Worm (Caenorhabditis elegans) whole organism, L2 larva: ENCODE measurements around the gene C39H7.4.

ENCODE experiments used
- R02D3.7 ChIP-seq: fragments of 150-350 bp; optimal IDR thresholded peaks from 2 replicates; lab custom pipeline; 2014; ENCODE audit warnings: missing biosample characterization, missing genetic modification characterization
- alr-1 ChIP-seq: fragments of 150-350 bp; optimal IDR thresholded peaks from 2 replicates; lab custom pipeline; 2014; ENCODE audit warnings: missing biosample characterization, missing genetic modification characterization
- ceh-16 ChIP-seq: fragments of 150-350 bp; optimal IDR thresholded peaks from 2 replicates; lab custom pipeline; 2014; ENCODE audit warnings: missing biosample characterization, missing genetic modification characterization
- lin-39 ChIP-seq: fragments of 150-350 bp; optimal IDR thresholded peaks from 2 replicates; lab custom pipeline; 2014; ENCODE audit warnings: missing biosample characterization, missing genetic modification reagents, missing genetic modification characterization
- lsy-2 ChIP-seq, 2 experiments: fragments of 150-350 bp in 1 of 2; sonication (generic microtip) in 1 of 2; optimal IDR thresholded peaks; 2 replicates each; lab custom pipeline; 2014 to 2017; ENCODE audit warnings: missing biosample characterization in 2 of 2, missing genetic modification characterization in 2 of 2
- mbf-1 ChIP-seq: sonication (generic microtip); optimal IDR thresholded peaks from 2 replicates; lab custom pipeline; 2017; ENCODE audit warnings: missing biosample characterization, missing genetic modification characterization
- nhr-237 ChIP-seq: fragments of 150-350 bp; optimal IDR thresholded peaks from 2 replicates; lab custom pipeline; 2014; ENCODE audit warnings: missing biosample characterization, missing genetic modification characterization
- nhr-77 ChIP-seq: fragments of 150-350 bp; optimal IDR thresholded peaks from 2 replicates; lab custom pipeline; 2014; ENCODE audit warnings: missing biosample characterization, missing genetic modification characterization
- zag-1 ChIP-seq: fragments of 150-350 bp; optimal IDR thresholded peaks from 2 replicates; lab custom pipeline; 2014; ENCODE audit warnings: missing biosample characterization, missing genetic modification characterization
- ztf-4 ChIP-seq: fragments of 150-350 bp; optimal IDR thresholded peaks from 2 replicates; lab custom pipeline; 2014; ENCODE audit warnings: missing biosample characterization, missing genetic modification characterization

- no peak for TF ChIP-seq nhr-237 (tag; lab: Kevin White, UChicago)
- no peak for TF ChIP-seq ztf-4
- no peak for TF ChIP-seq zag-1 (tag; lab: Kevin White, UChicago)
- TF ChIP-seq mbf-1 = no peak
- TF ChIP-seq ceh-16 (tag; lab: Kevin White, UChicago) = no peak
- TF ChIP-seq lsy-2 (tag; optimal IDR thresholded peaks at IDR 0.05; lab: Kevin White, UChicago) = no peak
- TF ChIP-seq R02D3.7 (tag; lab: Kevin White, UChicago) = no peak
- no peak for TF ChIP-seq nhr-77
- TF ChIP-seq lin-39 (tag; lab: Kevin White, UChicago) = no peak
- no peak for TF ChIP-seq alr-1
Observed at ce11 chrIV:5652811-5653483, 38.5 kb upstream of the C39H7.4 start.
